Worm (Caenorhabditis elegans) whole organism, mixed stage, embryonic: Measurements from ENCODE around the gene C37C3.12.

ENCODE experiments used
- mab-5 ChIP-seq: fragments of 150-350 bp; optimal IDR thresholded peaks from 2 replicates; lab custom pipeline; 2014; ENCODE audit warnings: missing biosample characterization, missing genetic modification characterization
- nhr-12 ChIP-seq: fragments of 150-350 bp; optimal IDR thresholded peaks from 2 replicates; lab custom pipeline; 2014; ENCODE audit warnings: missing biosample characterization, missing genetic modification characterization
- nhr-237 ChIP-seq: fragments of 150-350 bp; optimal IDR thresholded peaks from 2 replicates; lab custom pipeline; 2014; ENCODE audit warnings: missing biosample characterization, missing genetic modification characterization
- nhr-28 ChIP-seq: fragments of 150-350 bp; optimal IDR thresholded peaks from 2 replicates; lab custom pipeline; 2014; ENCODE audit warnings: missing biosample characterization, missing genetic modification characterization
- nhr-76 ChIP-seq: sonication (generic microtip); optimal IDR thresholded peaks from 2 replicates; lab custom pipeline; 2017; ENCODE audit warnings: missing biosample characterization, missing genetic modification characterization
- pha-4 ChIP-seq: fragments of 150-350 bp; optimal IDR thresholded peaks from 2 replicates; lab custom pipeline; 2018; ENCODE audit warnings: missing biosample characterization, missing genetic modification reagents, missing genetic modification characterization
- snpc-4 ChIP-seq: fragments of 150-350 bp; optimal IDR thresholded peaks from 2 replicates; lab custom pipeline; 2014; ENCODE audit warnings: missing biosample characterization, missing genetic modification characterization
- ztf-11 ChIP-seq: fragments of 150-350 bp; optimal IDR thresholded peaks from 2 replicates; lab custom pipeline; 2014; ENCODE audit warnings: missing biosample characterization, missing genetic modification characterization

DNA sequence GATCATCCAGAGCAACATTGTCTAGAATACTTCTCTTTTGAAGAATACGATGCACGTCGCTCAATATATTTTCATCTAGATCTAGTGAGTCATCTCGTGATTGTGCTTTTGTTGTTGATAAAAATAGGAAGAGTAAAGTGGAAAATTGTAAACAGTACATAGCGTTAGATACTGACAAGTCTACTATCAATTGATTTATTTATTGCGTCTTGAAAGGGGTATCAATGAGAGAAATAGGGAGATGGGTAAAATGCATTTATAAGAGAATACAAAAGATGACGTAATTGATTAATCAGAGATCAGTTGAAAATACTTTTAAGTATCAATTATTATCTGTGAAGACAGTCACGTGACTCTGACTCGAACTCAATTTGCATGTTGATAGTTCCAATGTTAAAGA, 2.5 kb downstream of the C37C3.12 start, which contains the start of gene txt-5:
- TF ChIP-seq ztf-11 (tag; lab: Kevin White, UChicago) = no peak
- TF ChIP-seq nhr-12 = no peak
- no peak for TF ChIP-seq pha-4 (tag; lab: Kevin White, UChicago)
- TF ChIP-seq nhr-28 (tag; lab: Kevin White, UChicago) = no peak
- TF ChIP-seq snpc-4 = no peak
- no peak for TF ChIP-seq mab-5 (tag; lab: Kevin White, UChicago)
- TF ChIP-seq nhr-237 (tag; lab: Kevin White, UChicago) = no peak
- no peak for TF ChIP-seq nhr-76 (tag; lab: Kevin White, UChicago)
